Fruit fly (Drosophila melanogaster) whole organism, adult: Measurements from ENCODE around the gene MsR1.

Source experiments
- CG11617 ChIP-seq: fragments of 200-800 bp; sonication (Bioruptor generic); optimal IDR thresholded peaks from 2 replicates; lab custom pipeline; 2017; ENCODE audit warnings: mild to moderate bottlenecking, missing biosample characterization, missing genetic modification reagents, missing genetic modification characterization
- CG1620 ChIP-seq: fragments of 200-800 bp; sonication (Bioruptor generic); optimal IDR thresholded peaks from 2 replicates; lab custom pipeline; 2016; ENCODE audit warnings: missing biosample characterization, missing genetic modification characterization
- CG33017 ChIP-seq: fragments of 200-800 bp; sonication (Bioruptor generic); optimal IDR thresholded peaks from 2 replicates; lab custom pipeline; 2018; ENCODE audit warnings: missing biosample characterization, mild to moderate bottlenecking, missing genetic modification characterization, moderate library complexity
- CG7045 ChIP-seq: fragments of 200-800 bp; sonication (Bioruptor generic); optimal IDR thresholded peaks from 2 replicates; lab custom pipeline; 2017; ENCODE audit warnings: missing biosample characterization, mild to moderate bottlenecking, missing genetic modification characterization
- Crg-1 ChIP-seq: fragments of 200-800 bp; sonication (Bioruptor generic); optimal IDR thresholded peaks from 2 replicates; lab custom pipeline; 2016; ENCODE audit warnings: missing biosample characterization, missing genetic modification characterization
- Hr96 ChIP-seq: fragments of 200-800 bp; sonication (Bioruptor generic); optimal IDR thresholded peaks from 2 replicates; lab custom pipeline; 2016; ENCODE audit warnings: missing biosample characterization, missing genetic modification characterization
- kay ChIP-seq: fragments of 200-800 bp; sonication (Bioruptor generic); peaks from one replicate; lab custom pipeline; 2016; ENCODE audit warnings: missing biosample characterization, missing genetic modification characterization, borderline replicate concordance
- tj ChIP-seq: fragments of 200-800 bp; sonication (Bioruptor generic); optimal IDR thresholded peaks from 3 replicates; lab custom pipeline; 2017; ENCODE audit warnings: missing biosample characterization, mild to moderate bottlenecking, missing genetic modification characterization, moderate library complexity

- TF ChIP-seq CG1620 (GFP tag; lab: Kevin White, UChicago) (no peak), kay (GFP tag; lab: Kevin White, UChicago) (no peak), CG11617 (GFP tag; lab: Kevin White, UChicago) (no peak), Crg-1 (GFP tag; lab: Kevin White, UChicago) (no peak), Hr96 (no peak), CG33017 (tag; lab: Kevin White, UChicago) (no peak), CG7045 (GFP tag; lab: Kevin White, UChicago) (no peak), tj (GFP tag; lab: Kevin White, UChicago) (no peak)
Observed at dm6 chr3L:2325276-2325675, 2.8 kb downstream of the MsR1 start.
